Fruit fly (Drosophila melanogaster) whole organism, pupa: ENCODE measurements around the gene CG13044.

Experiments used
- CG10348 ChIP-seq: fragments of 200-800 bp; sonication (Bioruptor generic); IDR thresholded peaks from 2 replicates; pipeline ENCODE4 v1.3.6; 2022; ENCODE audit warnings: missing biosample characterization, missing genetic modification characterization
- CG12605 ChIP-seq: fragments of 200-800 bp; sonication (Bioruptor generic); IDR thresholded peaks from 2 replicates; pipeline ENCODE4 v1.3.6; 2022; ENCODE audit warnings: missing biosample characterization, missing genetic modification characterization
- CG13204 ChIP-seq: fragments of 200-800 bp; sonication (Bioruptor generic); optimal IDR thresholded peaks from 2 replicates; lab custom pipeline; 2018; ENCODE audit warnings: missing biosample characterization, mild to moderate bottlenecking, missing genetic modification characterization, moderate library complexity
- CG14655 ChIP-seq: fragments of 200-800 bp; sonication (Bioruptor generic); optimal IDR thresholded peaks from 3 replicates; lab custom pipeline; 2017; ENCODE audit warnings: mild to moderate bottlenecking, missing biosample characterization, missing genetic modification reagents, missing genetic modification characterization
- CG15710 ChIP-seq: fragments of 200-800 bp; sonication (Bioruptor generic); optimal IDR thresholded peaks from 2 replicates; lab custom pipeline; 2018; ENCODE audit warnings: missing biosample characterization, mild to moderate bottlenecking, missing genetic modification characterization, moderate library complexity
- CG17806 ChIP-seq: fragments of 200-800 bp; sonication (Bioruptor generic); optimal IDR thresholded peaks from 2 replicates; lab custom pipeline; 2018; ENCODE audit warnings: missing biosample characterization, mild to moderate bottlenecking, missing genetic modification characterization, moderate library complexity
- CG32121 ChIP-seq: fragments of 200-800 bp; sonication (Bioruptor generic); IDR thresholded peaks from 2 replicates; pipeline ENCODE4 v1.3.6; 2022; ENCODE audit warnings: missing biosample characterization, missing genetic modification characterization
- CG34367 ChIP-seq: fragments of 200-800 bp; sonication (Bioruptor generic); optimal IDR thresholded peaks from 2 replicates; lab custom pipeline; 2018; ENCODE audit warnings: missing biosample characterization, mild to moderate bottlenecking, missing genetic modification characterization
- CG4496 ChIP-seq: fragments of 200-800 bp; sonication (Bioruptor generic); IDR thresholded peaks from 3 replicates; pipeline ENCODE4 v1.3.6; 2022; ENCODE audit warnings: missing biosample characterization, missing genetic modification characterization
- CG8159 ChIP-seq: fragments of 200-800 bp; sonication (Bioruptor generic); optimal IDR thresholded peaks from 3 replicates; lab custom pipeline; 2018; ENCODE audit warnings: missing biosample characterization, mild to moderate bottlenecking, missing genetic modification characterization, moderate library complexity
- CG8301 ChIP-seq: fragments of 200-800 bp; sonication (Bioruptor generic); optimal IDR thresholded peaks from 2 replicates; lab custom pipeline; 2018; ENCODE audit warnings: missing biosample characterization, mild to moderate bottlenecking, missing genetic modification characterization
- CG9948 ChIP-seq: fragments of 200-800 bp; sonication (Bioruptor generic); optimal IDR thresholded peaks from 2 replicates; lab custom pipeline; 2018; ENCODE audit warnings: missing biosample characterization, mild to moderate bottlenecking, missing genetic modification characterization, moderate library complexity
- D1 ChIP-seq: fragments of 200-800 bp; sonication (Bioruptor generic); optimal IDR thresholded peaks from 2 replicates; lab custom pipeline; 2018; ENCODE audit warnings: missing biosample characterization, mild to moderate bottlenecking, missing genetic modification characterization, moderate library complexity
- EcR ChIP-seq: fragments of 200-800 bp; sonication (Bioruptor generic); optimal IDR thresholded peaks from 3 replicates; lab custom pipeline; 2019; ENCODE audit warnings: missing biosample characterization, missing genetic modification characterization, mild to moderate bottlenecking, moderate library complexity, missing genetic modification reagents
- Ets98B ChIP-seq: fragments of 200-800 bp; sonication (Bioruptor generic); IDR thresholded peaks from 2 replicates; pipeline ENCODE4 v1.3.6; 2022; ENCODE audit warnings: missing biosample characterization, missing genetic modification characterization
- Pif1A ChIP-seq: fragments of 200-800 bp; sonication (Bioruptor generic); optimal IDR thresholded peaks from 3 replicates; lab custom pipeline; 2016; ENCODE audit warnings: missing biosample characterization, missing genetic modification characterization
- Pif1B ChIP-seq: fragments of 200-800 bp; sonication (Bioruptor generic); optimal IDR thresholded peaks from 3 replicates; lab custom pipeline; 2016; ENCODE audit warnings: missing biosample characterization, missing genetic modification characterization
- Snoo ChIP-seq: fragments of 200-800 bp; sonication (Bioruptor generic); optimal IDR thresholded peaks from 3 replicates; lab custom pipeline; 2017; ENCODE audit warnings: missing biosample characterization, mild to moderate bottlenecking, missing genetic modification characterization, inconsistent platforms
- fd96Ca ChIP-seq: fragments of 200-800 bp; sonication (Bioruptor generic); IDR thresholded peaks from 3 replicates; pipeline ENCODE4 v1.3.6; 2022; ENCODE audit warnings: missing biosample characterization, missing genetic modification characterization
- gl ChIP-seq: fragments of 200-800 bp; sonication (Bioruptor generic); optimal IDR thresholded peaks from 2 replicates; lab custom pipeline; 2018; ENCODE audit warnings: missing biosample characterization, mild to moderate bottlenecking, missing genetic modification characterization
- rn ChIP-seq: fragments of 200-800 bp; sonication (Bioruptor generic); IDR thresholded peaks from 2 replicates; pipeline ENCODE4 v1.3.6; 2022; ENCODE audit warnings: missing biosample characterization, missing genetic modification characterization

The CG13044 gene

dm6 chr3L:16261505-16261904 is 41.5 kb downstream of the CG13044 start, which contains the start of gene CG34247:
Gene CG34247, minus strand, starts transcription at chr3L:16261605.
- no peak for TF ChIP-seq CG34367
- no peak for TF ChIP-seq CG9948 (tag; lab: Kevin White, UChicago)
- TF ChIP-seq CG14655: no peak
- TF ChIP-seq Ets98B (GFP tag; lab: Robert Waterston, UW): no peak
- TF ChIP-seq EcR (GFP tag; lab: Kevin White, UChicago): peak; percentile 15

DNA sequence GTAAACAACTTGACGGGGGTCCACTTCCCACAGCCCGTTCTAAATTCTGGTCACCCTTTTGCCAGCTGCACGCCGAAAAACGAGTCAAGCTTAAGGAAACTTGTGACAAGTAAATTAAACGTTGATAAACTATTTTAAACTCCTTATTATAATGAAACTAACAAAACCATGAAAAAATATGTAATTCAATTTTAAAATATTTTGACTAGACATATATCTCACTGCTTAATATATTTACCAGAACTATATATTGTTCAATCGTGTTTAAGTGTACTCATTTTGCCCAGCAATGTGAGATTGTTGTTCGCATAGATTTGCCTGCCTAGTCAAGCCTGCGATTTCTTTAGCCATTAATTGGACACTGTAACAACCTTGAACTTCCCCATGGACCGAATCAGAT is 43.4 kb downstream of the CG13044 start, which contains the start of gene CG13053:
TSS of gene CG13053 (minus strand) at position 171 of the 400 bp plus-strand sequence.
- TF ChIP-seq gl (tag; lab: Kevin White, UChicago): peak; percentile 41
- TF ChIP-seq CG14655: peak; percentile 57
- TF ChIP-seq Ets98B (GFP tag; lab: Robert Waterston, UW): no peak
- TF ChIP-seq CG15710 (tag; lab: Kevin White, UChicago): peak; percentile 76
- TF ChIP-seq Snoo: no peak
- no peak for TF ChIP-seq CG32121
- no peak for TF ChIP-seq rn
- peak; percentile 84 for TF ChIP-seq CG17806 (tag; lab: Kevin White, UChicago)
- TF ChIP-seq CG13204 (GFP tag; lab: Kevin White, UChicago): peak; percentile 31
- peak; percentile 27 for TF ChIP-seq Pif1A (GFP tag; lab: Kevin White, UChicago)
- TF ChIP-seq CG8301: no peak
- no peak for TF ChIP-seq CG12605 (GFP tag; lab: Robert Waterston, UW)
- TF ChIP-seq CG8159: peak; percentile 82
- peak; percentile 70 for TF ChIP-seq CG34367
- TF ChIP-seq Pif1B (GFP tag; lab: Kevin White, UChicago): peak; percentile 50
- TF ChIP-seq EcR (GFP tag; lab: Kevin White, UChicago): peak; percentile 82
- peak; percentile 5 for TF ChIP-seq D1 (tag; lab: Kevin White, UChicago)
- no peak for TF ChIP-seq CG4496 (GFP tag; lab: Robert Waterston, UW)
- TF ChIP-seq CG9948 (tag; lab: Kevin White, UChicago): peak; percentile 79
- no peak for TF ChIP-seq CG10348 (GFP tag; lab: Robert Waterston, UW)
- no peak for TF ChIP-seq fd96Ca (GFP tag; lab: Robert Waterston, UW)

- TF ChIP-seq EcR (GFP tag; lab: Kevin White, UChicago) (no peak), CG4496 (GFP tag; lab: Robert Waterston, UW) (0 out of 3 replicates have a peak, but pooled peaks have one; percentile 48), CG12605 (GFP tag; lab: Robert Waterston, UW) (peak; percentile 65; the same call in 1 of the 2 replicates)
Measured at dm6 chr3L:16257118-16257627, 45.8 kb downstream of the CG13044 start, which contains the start of gene CG13054. Gene CG13054, minus strand, starts transcription at chr3L:16257191.
